Worm (Caenorhabditis elegans) whole organism, late embryonic: ENCODE measurements around the gene Y51B9A.5.
"Not testable (repeated sequence)": the region's sequence is repeated elsewhere in the genome, so short reads cannot be mapped to it uniquely, and the experiment has no call there.

Source experiments
- K09A11.1 ChIP-seq: sonication (generic microtip); optimal IDR thresholded peaks from 2 replicates; lab custom pipeline; 2017; ENCODE audit warnings: antibody characterized with exemption, mild to moderate bottlenecking, missing genetic modification characterization, missing compliant biosample characterization; ENCODE audit not compliant: insufficient read depth
- ahr-1 ChIP-seq: sonication (generic microtip); optimal IDR thresholded peaks from 2 replicates; lab custom pipeline; 2016; ENCODE audit warnings: missing genetic modification characterization, missing compliant biosample characterization
- ceh-18 ChIP-seq: sonication (generic microtip); optimal IDR thresholded peaks from 2 replicates; lab custom pipeline; 2016; ENCODE audit warnings: missing genetic modification characterization, missing compliant biosample characterization
- ceh-2 ChIP-seq: sonication (generic microtip); optimal IDR thresholded peaks from 2 replicates; lab custom pipeline; 2016; ENCODE audit warnings: missing genotype, missing genetic modification characterization, missing compliant biosample characterization
- ceh-24 ChIP-seq: sonication (generic microtip); optimal IDR thresholded peaks from 2 replicates; lab custom pipeline; 2016; ENCODE audit warnings: mild to moderate bottlenecking, missing genetic modification characterization, missing compliant biosample characterization
- ceh-30 ChIP-seq: fragments of 150-350 bp; optimal IDR thresholded peaks from 2 replicates; lab custom pipeline; 2014; ENCODE audit warnings: missing biosample characterization, missing genetic modification characterization
- ceh-45 ChIP-seq: fragments of 200-800 bp; sonication (Bioruptor generic); IDR thresholded peaks from 2 replicates; pipeline ENCODE4 v1.3.6; 2022; ENCODE audit warnings: missing genetic modification reagents, missing genetic modification characterization, missing compliant biosample characterization
- ceh-48 ChIP-seq: sonication (generic microtip); optimal IDR thresholded peaks from 2 replicates; lab custom pipeline; 2016; ENCODE audit warnings: missing genetic modification characterization, inconsistent platforms, missing compliant biosample characterization
- ceh-6 ChIP-seq: fragments of 200-800 bp; sonication (Bioruptor generic); optimal IDR thresholded peaks from 2 replicates; lab custom pipeline; 2018; ENCODE audit warnings: mild to moderate bottlenecking, missing genetic modification characterization, missing compliant biosample characterization
- dmd-4 ChIP-seq: sonication (generic microtip); optimal IDR thresholded peaks from 2 replicates; lab custom pipeline; 2016; ENCODE audit warnings: borderline replicate concordance, missing genetic modification characterization, missing compliant biosample characterization
- dve-1 ChIP-seq: sonication (generic microtip); optimal IDR thresholded peaks from 2 replicates; lab custom pipeline; 2017; ENCODE audit warnings: antibody characterized with exemption, mild to moderate bottlenecking, missing genetic modification characterization, missing compliant biosample characterization
- eyg-1 ChIP-seq: sonication (generic microtip); optimal IDR thresholded peaks from 2 replicates; lab custom pipeline; 2016; ENCODE audit warnings: missing genotype, missing genetic modification characterization, missing compliant biosample characterization
- fax-1 ChIP-seq: sonication (generic microtip); optimal IDR thresholded peaks from 2 replicates; lab custom pipeline; 2016; ENCODE audit warnings: missing genotype, missing genetic modification characterization, missing compliant biosample characterization
- fkh-10 ChIP-seq: fragments of 150-350 bp; optimal IDR thresholded peaks from 2 replicates; lab custom pipeline; 2014; ENCODE audit warnings: missing biosample characterization, missing genetic modification reagents, missing genetic modification characterization
- hlh-6 ChIP-seq: sonication (generic microtip); optimal IDR thresholded peaks from 2 replicates; lab custom pipeline; 2016; ENCODE audit warnings: missing genotype, missing genetic modification characterization, missing compliant biosample characterization
- lim-6 ChIP-seq: sonication (generic microtip); optimal IDR thresholded peaks from 2 replicates; lab custom pipeline; 2016; ENCODE audit warnings: missing genetic modification characterization, missing compliant biosample characterization
- lin-11 ChIP-seq: fragments of 200-800 bp; sonication (Bioruptor generic); optimal IDR thresholded peaks from 2 replicates; lab custom pipeline; 2018; ENCODE audit warnings: mild to moderate bottlenecking, missing genetic modification characterization, missing compliant biosample characterization
- npax-4 ChIP-seq: sonication (generic microtip); optimal IDR thresholded peaks from 2 replicates; lab custom pipeline; 2016; ENCODE audit warnings: missing genetic modification characterization, missing compliant biosample characterization
- pax-1 ChIP-seq: fragments of 150-350 bp; optimal IDR thresholded peaks from 2 replicates; lab custom pipeline; 2014; ENCODE audit warnings: missing biosample characterization, missing genetic modification characterization
- pha-2 ChIP-seq: sonication (generic microtip); optimal IDR thresholded peaks from 2 replicates; lab custom pipeline; 2017; ENCODE audit warnings: mild to moderate bottlenecking, missing genetic modification characterization, missing compliant biosample characterization
- pha-4 ChIP-seq: fragments of 150-350 bp; optimal IDR thresholded peaks from 2 replicates; lab custom pipeline; 2018; ENCODE audit warnings: missing biosample characterization, missing genetic modification reagents, missing genetic modification characterization
- pqm-1 ChIP-seq: sonication (generic microtip); optimal IDR thresholded peaks from 2 replicates; lab custom pipeline; 2016; ENCODE audit warnings: missing genetic modification characterization, missing compliant biosample characterization
- sdc-2 ChIP-seq: sonication (generic microtip); optimal IDR thresholded peaks from 2 replicates; lab custom pipeline; 2016; ENCODE audit warnings: missing genotype, missing genetic modification characterization, missing compliant biosample characterization
- sox-2 ChIP-seq: fragments of 200-800 bp; sonication (Bioruptor generic); IDR thresholded peaks from 2 replicates; pipeline ENCODE4 v1.3.6; 2022; ENCODE audit warnings: missing genetic modification reagents, missing genetic modification characterization, missing compliant biosample characterization
- unc-55 ChIP-seq: sonication (generic microtip); optimal IDR thresholded peaks from 2 replicates; lab custom pipeline; 2017; ENCODE audit warnings: missing biosample characterization, missing genetic modification reagents, missing genetic modification characterization
- zip-5 ChIP-seq: sonication (generic microtip); optimal IDR thresholded peaks from 2 replicates; lab custom pipeline; 2016; ENCODE audit warnings: missing genetic modification characterization, missing compliant biosample characterization

The Y51B9A.5 gene

DNA sequence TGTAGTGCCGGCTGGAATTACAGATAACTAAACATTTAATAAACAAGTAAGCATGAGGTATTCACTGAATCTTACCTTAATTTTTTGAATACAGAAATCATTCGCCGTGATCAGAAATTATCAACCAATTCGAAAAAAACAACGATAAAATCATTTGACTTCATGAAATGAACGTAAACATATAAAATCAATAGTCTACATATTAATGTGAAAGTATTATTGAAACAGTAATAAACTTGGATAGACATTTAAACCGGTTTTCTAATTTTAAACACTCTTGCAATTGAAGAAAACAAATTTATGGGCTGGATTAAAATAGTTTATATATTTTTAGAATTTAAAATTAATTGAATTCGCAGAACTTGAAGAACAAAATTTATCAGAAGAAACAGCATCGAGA is 37.9 kb downstream of the Y51B9A.5 start, which contains the start of gene chil-16:
Gene chil-16 (minus strand): TSS at position 101 of the 400 bp plus-strand sequence.
- no peak for TF ChIP-seq ceh-30 (tag; lab: Kevin White, UChicago)
- TF ChIP-seq pax-1 (tag; lab: Kevin White, UChicago): no peak
- TF ChIP-seq fax-1 (tag; lab: Kevin White, UChicago): no peak
- no peak for TF ChIP-seq npax-4 (tag; lab: Kevin White, UChicago)
- TF ChIP-seq pha-2 (tag; lab: Kevin White, UChicago): no peak

DNA sequence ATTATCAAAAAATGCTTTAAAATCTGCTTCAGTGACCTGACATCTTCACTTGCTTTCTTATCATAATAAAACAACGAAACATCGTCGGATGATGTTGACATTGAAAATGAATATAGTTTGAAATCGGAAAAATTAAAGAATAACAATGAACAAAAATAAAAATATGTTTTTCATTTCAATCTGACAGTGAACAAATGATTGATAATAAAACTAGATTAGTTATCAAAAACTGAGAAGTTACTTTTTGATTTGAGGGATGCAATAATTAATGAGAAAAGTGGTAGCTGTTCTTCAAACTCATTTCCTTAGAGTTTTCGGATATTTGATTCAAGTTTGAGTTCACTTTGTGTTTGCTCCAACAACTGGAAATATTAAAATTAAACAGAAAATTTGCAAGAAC is 39.6 kb downstream of the Y51B9A.5 start, which contains the start of gene chil-15:
Gene chil-15 (minus strand): TSS at position 101 of the 400 bp plus-strand sequence.
- TF ChIP-seq ceh-18 (no peak), dmd-4 (tag; lab: Kevin White, UChicago) (no peak)

DNA sequence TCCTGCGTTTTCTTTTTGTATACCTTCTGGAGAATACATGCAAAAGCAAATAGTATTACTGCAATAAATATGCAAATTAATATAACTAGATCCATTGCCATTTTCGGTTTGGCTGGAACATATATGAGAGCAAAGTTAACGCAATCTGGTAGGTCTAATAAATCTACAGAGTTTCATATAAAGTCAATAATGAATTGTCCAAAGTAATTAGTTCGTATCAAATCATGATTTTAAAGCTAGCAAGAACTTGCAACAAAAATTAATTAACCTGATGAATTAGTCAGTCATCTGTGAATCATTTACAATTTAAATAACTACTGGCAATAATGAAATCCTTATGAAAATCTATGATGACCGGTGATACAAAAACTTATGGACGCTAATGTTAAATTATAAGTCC is 41.4 kb downstream of the Y51B9A.5 start, which contains the start of gene R09D1.13:
Gene R09D1.13 (minus strand): TSS at position 101 of the 400 bp plus-strand sequence.
- TF ChIP-seq eyg-1 (tag; lab: Kevin White, UChicago) (no peak), sdc-2 (tag; lab: Kevin White, UChicago) (no peak), zip-5 (tag; lab: Kevin White, UChicago) (no peak), lim-6 (tag; lab: Kevin White, UChicago) (no peak), hlh-6 (tag; lab: Kevin White, UChicago) (no peak), ceh-45 (GFP tag; lab: Robert Waterston, UW) (no peak), ceh-24 (tag; lab: Kevin White, UChicago) (no peak), ceh-48 (no peak), sox-2 (GFP tag; lab: Robert Waterston, UW) (no peak), pha-4 (no peak), unc-55 (GFP tag; lab: Kevin White, UChicago) (no peak)

DNA sequence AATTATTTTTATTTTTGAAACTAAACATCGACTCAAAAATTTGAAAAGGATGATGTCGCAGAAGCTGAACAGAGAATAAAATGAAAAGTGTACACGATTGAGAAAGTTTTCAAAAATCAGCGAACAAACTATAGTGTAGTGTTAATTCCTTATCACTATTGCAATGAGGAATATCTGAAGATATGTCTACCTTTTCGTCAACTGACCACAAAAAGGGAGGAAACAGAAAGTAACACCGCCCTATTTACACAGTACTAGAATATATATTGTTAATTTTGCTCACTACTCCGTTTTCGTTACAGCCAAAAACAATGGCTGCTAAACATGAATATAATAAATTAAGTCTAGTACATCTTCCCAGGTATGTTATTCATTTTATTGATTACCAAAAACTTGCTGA is 44.0 kb downstream of the Y51B9A.5 start, which contains the start of gene chil-18:
Gene chil-18 (plus strand): TSS at position 301 of the 400 bp plus-strand sequence.
- TF ChIP-seq lin-11 (no peak), fkh-10 (GFP tag; lab: Kevin White, UChicago) (no peak), pax-1 (tag; lab: Kevin White, UChicago) (no peak)

DNA sequence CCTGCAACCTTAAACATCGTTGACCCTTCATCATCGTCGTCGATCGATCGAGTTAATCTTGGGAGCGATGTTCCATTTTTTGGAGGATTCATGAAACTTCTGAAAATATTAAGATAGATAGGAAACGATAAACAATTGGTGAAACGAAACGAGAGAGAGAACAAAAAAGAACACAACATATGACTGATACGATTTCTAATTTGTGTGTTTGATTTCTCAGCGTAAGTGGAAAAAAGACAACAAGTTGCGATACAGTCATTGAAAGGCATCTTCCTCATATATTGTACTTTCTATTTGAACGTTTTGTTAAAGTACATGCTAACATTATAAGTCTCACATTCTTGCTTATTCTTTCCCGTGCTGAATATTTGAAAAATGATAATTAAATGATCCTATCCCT is 48.2 kb downstream of the Y51B9A.5 start, which contains the start of gene R09D1.12:
Gene R09D1.12 (minus strand): TSS at position 101 of the 400 bp plus-strand sequence.
- TF ChIP-seq K09A11.1 (tag; lab: Kevin White, UChicago); pax-1 (tag; lab: Kevin White, UChicago); pqm-1: not testable (repeated sequence)
- TF ChIP-seq, all 69 proteins: peak for 0; not testable (repeated sequence) for 69

DNA sequence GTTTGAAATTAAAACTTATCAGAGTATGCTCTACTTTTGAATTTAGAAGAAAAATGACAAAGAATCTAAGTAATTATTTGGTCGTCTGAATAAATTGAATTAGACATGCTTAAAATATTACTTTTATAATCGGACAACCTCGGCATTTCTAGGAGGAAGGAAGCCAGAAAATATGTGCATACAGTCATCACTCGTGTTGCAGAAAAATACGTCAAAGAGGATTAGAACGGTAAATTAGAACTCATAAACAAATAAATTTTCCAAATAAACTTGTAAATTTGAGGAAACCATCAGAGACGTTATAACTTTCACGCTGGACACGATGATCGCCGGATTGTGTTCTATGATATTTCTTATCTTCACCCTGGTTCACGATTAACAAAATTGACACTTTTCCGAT is 50.4 kb downstream of the Y51B9A.5 start, which contains the start of gene chil-19:
Gene chil-19 (minus strand): TSS at position 101 of the 400 bp plus-strand sequence.
- TF ChIP-seq ceh-6 (no peak), ceh-2 (no peak), dve-1 (no peak), ahr-1 (no peak)
